Worm (Caenorhabditis elegans) whole organism, midembryonic: Measurements from ENCODE around the gene F28H6.4.

Experiments
- ref-1 ChIP-seq: fragments of 200-800 bp; sonication (Bioruptor generic); conservative IDR thresholded peaks from 2 replicates; pipeline ENCODE4 v1.3.6; 2022; ENCODE audit warnings: missing genetic modification reagents, missing genetic modification characterization, missing compliant biosample characterization
- ztf-23 ChIP-seq: fragments of 200-800 bp; sonication (Bioruptor generic); IDR thresholded peaks from 2 replicates; pipeline ENCODE4 v1.3.6; 2022; ENCODE audit warnings: missing genetic modification reagents, missing genetic modification characterization, missing compliant biosample characterization

DNA sequence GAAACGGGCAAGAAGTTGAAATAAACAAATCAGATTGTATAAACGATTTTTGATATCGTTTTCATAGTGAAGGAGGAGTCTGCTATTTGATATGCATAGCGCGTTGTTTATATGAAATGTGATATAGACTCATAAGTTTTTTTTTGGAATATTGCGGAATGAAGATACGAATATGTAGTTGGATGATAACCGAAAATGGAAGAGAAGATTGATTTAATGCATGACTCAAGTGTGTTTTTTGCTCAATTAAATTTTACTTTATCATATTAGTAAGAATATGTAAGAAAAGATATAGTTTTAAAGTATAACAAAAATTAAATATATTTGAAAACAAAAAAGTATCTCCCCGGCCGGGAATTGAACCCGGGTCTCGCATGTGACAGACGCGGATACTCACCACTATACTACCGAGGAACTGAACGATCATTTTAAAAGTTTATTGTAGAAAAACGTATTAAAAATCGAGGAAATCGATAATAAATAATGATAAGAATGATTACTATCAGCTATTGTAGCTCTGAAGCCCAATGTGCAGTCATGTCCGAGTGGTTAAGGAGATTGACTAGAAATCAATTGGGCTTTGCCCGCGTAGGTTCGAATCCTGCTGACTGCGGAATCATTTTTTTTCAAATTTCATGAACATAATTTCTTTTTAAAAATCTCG, 34.1 kb downstream of the F28H6.4 start, which contains the start of gene lgc-25:
- no peak for TF ChIP-seq ref-1 (GFP tag; lab: Robert Waterston, UW)
- no peak for TF ChIP-seq ztf-23 (GFP tag; lab: Robert Waterston, UW)
